Worm (Caenorhabditis elegans) whole organism, late embryonic: ENCODE measurements around the gene D1054.9.

Source experiments
- C38D4.7 ChIP-seq: fragments of 200-800 bp; sonication (Bioruptor generic); optimal IDR thresholded peaks from 2 replicates; lab custom pipeline; 2018; ENCODE audit warnings: mild to moderate bottlenecking, missing genetic modification characterization, moderate library complexity, missing compliant biosample characterization
- T23F11.4 ChIP-seq: fragments of 200-800 bp; sonication (Bioruptor generic); optimal IDR thresholded peaks from 2 replicates; lab custom pipeline; 2018; ENCODE audit warnings: mild to moderate bottlenecking, missing genetic modification characterization, missing compliant biosample characterization
- ceh-14 ChIP-seq: sonication (generic microtip); optimal IDR thresholded peaks from 2 replicates; lab custom pipeline; 2016; ENCODE audit warnings: missing genotype, missing genetic modification characterization, missing compliant biosample characterization
- ceh-18 ChIP-seq: sonication (generic microtip); optimal IDR thresholded peaks from 2 replicates; lab custom pipeline; 2016; ENCODE audit warnings: missing genetic modification characterization, missing compliant biosample characterization
- ceh-19 ChIP-seq: fragments of 200-800 bp; sonication (Bioruptor generic); optimal IDR thresholded peaks from 2 replicates; lab custom pipeline; 2018; ENCODE audit warnings: mild to moderate bottlenecking, missing genetic modification characterization, missing compliant biosample characterization
- ceh-2 ChIP-seq: sonication (generic microtip); optimal IDR thresholded peaks from 2 replicates; lab custom pipeline; 2016; ENCODE audit warnings: missing genotype, missing genetic modification characterization, missing compliant biosample characterization
- ceh-22 ChIP-seq: sonication (generic microtip); optimal IDR thresholded peaks from 2 replicates; lab custom pipeline; 2017; ENCODE audit warnings: missing biosample characterization, missing genetic modification characterization
- ceh-45 ChIP-seq: fragments of 200-800 bp; sonication (Bioruptor generic); IDR thresholded peaks from 2 replicates; pipeline ENCODE4 v1.3.6; 2022; ENCODE audit warnings: missing genetic modification reagents, missing genetic modification characterization, missing compliant biosample characterization
- ceh-48 ChIP-seq: sonication (generic microtip); optimal IDR thresholded peaks from 2 replicates; lab custom pipeline; 2016; ENCODE audit warnings: missing genetic modification characterization, inconsistent platforms, missing compliant biosample characterization
- ceh-9 ChIP-seq: sonication (generic microtip); optimal IDR thresholded peaks from 2 replicates; lab custom pipeline; 2016; ENCODE audit warnings: mild to moderate bottlenecking, missing genetic modification characterization, inconsistent platforms, missing compliant biosample characterization
- che-1 ChIP-seq: sonication (generic microtip); optimal IDR thresholded peaks from 2 replicates; lab custom pipeline; 2016; ENCODE audit warnings: mild to moderate bottlenecking, missing genetic modification characterization, missing compliant biosample characterization
- elt-2 ChIP-seq: sonication (generic microtip); optimal IDR thresholded peaks from 2 replicates; lab custom pipeline; 2016; ENCODE audit warnings: missing genetic modification reagents, missing genetic modification characterization, missing compliant biosample characterization
- elt-4 ChIP-seq: sonication (generic microtip); optimal IDR thresholded peaks from 2 replicates; lab custom pipeline; 2016; ENCODE audit warnings: missing genetic modification characterization, missing compliant biosample characterization
- fax-1 ChIP-seq: sonication (generic microtip); optimal IDR thresholded peaks from 2 replicates; lab custom pipeline; 2016; ENCODE audit warnings: missing genotype, missing genetic modification characterization, missing compliant biosample characterization
- fkh-6 ChIP-seq: sonication (generic microtip); optimal IDR thresholded peaks from 2 replicates; lab custom pipeline; 2016; ENCODE audit warnings: missing genetic modification characterization, missing compliant biosample characterization
- hlh-13 ChIP-seq: fragments of 200-800 bp; sonication (Bioruptor generic); optimal IDR thresholded peaks from 2 replicates; lab custom pipeline; 2018; ENCODE audit warnings: mild to moderate bottlenecking, missing genetic modification characterization, missing compliant biosample characterization
- hlh-6 ChIP-seq: sonication (generic microtip); optimal IDR thresholded peaks from 2 replicates; lab custom pipeline; 2016; ENCODE audit warnings: missing genotype, missing genetic modification characterization, missing compliant biosample characterization
- nfya-1 ChIP-seq: sonication (generic microtip); optimal IDR thresholded peaks from 2 replicates; lab custom pipeline; 2017; ENCODE audit warnings: missing genetic modification characterization, mild to moderate bottlenecking, missing compliant biosample characterization, antibody characterized with exemption, moderate library complexity
- nhr-11 ChIP-seq: fragments of 150-350 bp; optimal IDR thresholded peaks from 2 replicates; lab custom pipeline; 2014; ENCODE audit warnings: missing biosample characterization, missing genetic modification characterization
- nhr-232 ChIP-seq: sonication (generic microtip); optimal IDR thresholded peaks from 2 replicates; lab custom pipeline; 2016; ENCODE audit warnings: missing genetic modification characterization, missing compliant biosample characterization
- npax-4 ChIP-seq: sonication (generic microtip); optimal IDR thresholded peaks from 2 replicates; lab custom pipeline; 2016; ENCODE audit warnings: missing genetic modification characterization, missing compliant biosample characterization
- pag-3 ChIP-seq: sonication (generic microtip); optimal IDR thresholded peaks from 2 replicates; lab custom pipeline; 2016; ENCODE audit warnings: missing compliant biosample characterization, missing genetic modification characterization, borderline replicate concordance
- pax-1 ChIP-seq: fragments of 150-350 bp; optimal IDR thresholded peaks from 2 replicates; lab custom pipeline; 2014; ENCODE audit warnings: missing biosample characterization, missing genetic modification characterization
- pha-2 ChIP-seq: sonication (generic microtip); optimal IDR thresholded peaks from 2 replicates; lab custom pipeline; 2017; ENCODE audit warnings: mild to moderate bottlenecking, missing genetic modification characterization, missing compliant biosample characterization
- pqm-1 ChIP-seq: sonication (generic microtip); optimal IDR thresholded peaks from 2 replicates; lab custom pipeline; 2016; ENCODE audit warnings: missing genetic modification characterization, missing compliant biosample characterization
- pros-1 ChIP-seq: fragments of 150-350 bp; optimal IDR thresholded peaks from 2 replicates; lab custom pipeline; 2014; ENCODE audit warnings: missing biosample characterization, missing genetic modification reagents, missing genetic modification characterization
- rnt-1 ChIP-seq: sonication (generic microtip); optimal IDR thresholded peaks from 2 replicates; lab custom pipeline; 2016; ENCODE audit warnings: missing genetic modification characterization, missing compliant biosample characterization
- sdc-2 ChIP-seq: sonication (generic microtip); optimal IDR thresholded peaks from 2 replicates; lab custom pipeline; 2016; ENCODE audit warnings: missing genotype, missing genetic modification characterization, missing compliant biosample characterization
- sox-4 ChIP-seq: sonication (generic microtip); optimal IDR thresholded peaks from 2 replicates; lab custom pipeline; 2017; ENCODE audit warnings: mild to moderate bottlenecking, missing genetic modification characterization, inconsistent platforms, missing compliant biosample characterization
- syd-9 ChIP-seq: sonication (generic microtip); optimal IDR thresholded peaks from 2 replicates; lab custom pipeline; 2016; ENCODE audit warnings: mild to moderate bottlenecking, missing genetic modification characterization, moderate library complexity, missing compliant biosample characterization
- unc-42 ChIP-seq: sonication (generic microtip); optimal IDR thresholded peaks from 2 replicates; lab custom pipeline; 2016; ENCODE audit warnings: missing genotype, missing genetic modification characterization, missing compliant biosample characterization
- ztf-16 ChIP-seq: sonication (generic microtip); optimal IDR thresholded peaks from 2 replicates; lab custom pipeline; 2017; ENCODE audit warnings: missing genetic modification characterization, missing compliant biosample characterization

D1054.9 gene

ce11 chrV:10802060-10802459 is 11.2 kb upstream of the D1054.9 start:
- TF ChIP-seq fax-1 (tag; lab: Kevin White, UChicago) (no peak), fkh-6 (no peak), elt-2 (tag; lab: Kevin White, UChicago) (peak; percentile 46)

ce11 chrV:10801154-10801553 is 10.3 kb upstream of the D1054.9 start, which contains the start of gene D1054.18:
Gene D1054.18, minus strand, starts transcription at chrV:10801198.
- TF ChIP-seq ztf-16 (tag; lab: Kevin White, UChicago) (no peak), ceh-2 (tag; lab: Kevin White, UChicago) (no peak), ceh-22 (tag; lab: Kevin White, UChicago) (no peak), hlh-13 (no peak), C38D4.7 (GFP tag; lab: Kevin White, UChicago) (no peak), unc-42 (tag; lab: Kevin White, UChicago) (no peak), sox-4 (no peak)

- no peak for TF ChIP-seq nhr-232 (tag; lab: Kevin White, UChicago)
- no peak for TF ChIP-seq pqm-1 (tag; lab: Kevin White, UChicago)
Measured at ce11 chrV:10798090-10798489, 7.2 kb upstream of the D1054.9 start, which contains the start of gene srh-184. Gene srh-184, minus strand, starts transcription at chrV:10798190.

- TF ChIP-seq ceh-14 (tag; lab: Kevin White, UChicago) (no peak), ceh-2 (tag; lab: Kevin White, UChicago) (no peak), nfya-1 (tag; lab: Kevin White, UChicago) (no peak), pros-1 (tag; lab: Kevin White, UChicago) (no peak), pag-3 (no peak), sdc-2 (tag; lab: Kevin White, UChicago) (no peak), npax-4 (tag; lab: Kevin White, UChicago) (no peak), che-1 (no peak)
Measured at ce11 chrV:10795494-10795893, 4.6 kb upstream of the D1054.9 start, which contains the start of gene D1054.19. Gene D1054.19, plus strand, starts transcription at chrV:10795794.

- TF ChIP-seq pqm-1 (tag; lab: Kevin White, UChicago): no peak
- TF ChIP-seq, all 69 proteins: peak for 0
Measured at ce11 chrV:10794463-10794862, 3.6 kb upstream of the D1054.9 start.

- no peak for TF ChIP-seq ceh-18
- no peak for TF ChIP-seq syd-9
- no peak for TF ChIP-seq rnt-1 (tag; lab: Kevin White, UChicago)
- no peak for TF ChIP-seq che-1
- TF ChIP-seq elt-4: no peak
- no peak for TF ChIP-seq pax-1 (tag; lab: Kevin White, UChicago)
Measured at ce11 chrV:10793498-10793897, 2.6 kb upstream of the D1054.9 start, which contains the start of gene ule-3. Gene ule-3, plus strand, starts transcription at chrV:10793798.

- TF ChIP-seq nhr-11 (tag; lab: Kevin White, UChicago) (no peak), pha-2 (no peak), rnt-1 (tag; lab: Kevin White, UChicago) (no peak), T23F11.4 (no peak)
Measured at ce11 chrV:10792775-10793174, 1.9 kb upstream of the D1054.9 start, which contains the start of gene D1054.10. Gene D1054.10, minus strand, starts transcription at chrV:10792875.

- TF ChIP-seq elt-2 (tag; lab: Kevin White, UChicago): no peak
- TF ChIP-seq hlh-6 (tag; lab: Kevin White, UChicago): no peak
- no peak for TF ChIP-seq ceh-9
- TF ChIP-seq ceh-45: no peak
- no peak for TF ChIP-seq ceh-48
- no peak for TF ChIP-seq pag-3
- TF ChIP-seq ceh-19 (GFP tag; lab: Kevin White, UChicago): no peak
- TF ChIP-seq ztf-16 (tag; lab: Kevin White, UChicago): no peak
- TF ChIP-seq C38D4.7 (GFP tag; lab: Kevin White, UChicago): no peak
- no peak for TF ChIP-seq npax-4 (tag; lab: Kevin White, UChicago)
Measured at ce11 chrV:10784011-10784410, 6.8 kb downstream of the D1054.9 start, which contains the start of gene D1054.8. Gene D1054.8, plus strand, starts transcription at chrV:10784311.
